Fruit fly (Drosophila melanogaster) whole organism, prepupa: Measurements from ENCODE around the gene Pino.

Experiments used
- CG10631 ChIP-seq: fragments of 200-800 bp; sonication (Bioruptor generic); optimal IDR thresholded peaks from 2 replicates; lab custom pipeline; 2016; ENCODE audit warnings: missing biosample characterization, missing genetic modification characterization
- CG11762 ChIP-seq: fragments of 200-800 bp; sonication (Bioruptor generic); optimal IDR thresholded peaks from 3 replicates; lab custom pipeline; 2016; ENCODE audit warnings: missing biosample characterization, missing genetic modification characterization; ENCODE audit not compliant: insufficient read depth
- CG1621 ChIP-seq: fragments of 200-800 bp; sonication (Bioruptor generic); optimal IDR thresholded peaks from 3 replicates; lab custom pipeline; 2018; ENCODE audit warnings: missing biosample characterization, mild to moderate bottlenecking, missing genetic modification characterization
- CG16779 ChIP-seq: fragments of 200-800 bp; sonication (Bioruptor generic); optimal IDR thresholded peaks from 3 replicates; lab custom pipeline; 2017; ENCODE audit warnings: missing biosample characterization, mild to moderate bottlenecking, missing genetic modification characterization
- CG3032 ChIP-seq: fragments of 200-800 bp; optimal IDR thresholded peaks from 2 replicates; lab custom pipeline; 2019; ENCODE audit warnings: missing biosample characterization, mild to moderate bottlenecking, missing genetic modification characterization, moderate library complexity
- CG31627 ChIP-seq: fragments of 200-800 bp; sonication (Bioruptor generic); optimal IDR thresholded peaks from 3 replicates; lab custom pipeline; 2016; ENCODE audit warnings: missing biosample characterization, missing genetic modification characterization
- CG32006 ChIP-seq: fragments of 200-800 bp; sonication (Bioruptor generic); optimal IDR thresholded peaks from 3 replicates; lab custom pipeline; 2017; ENCODE audit warnings: missing biosample characterization, mild to moderate bottlenecking, missing genetic modification characterization
- CG34406 ChIP-seq: fragments of 200-800 bp; sonication (Bioruptor generic); optimal IDR thresholded peaks from 3 replicates; lab custom pipeline; 2016; ENCODE audit warnings: missing biosample characterization, missing genetic modification characterization
- CG6276 ChIP-seq: fragments of 200-800 bp; sonication (Bioruptor generic); optimal IDR thresholded peaks from 2 replicates; lab custom pipeline; 2017; ENCODE audit warnings: missing biosample characterization, mild to moderate bottlenecking, missing genetic modification characterization
- CG6808 ChIP-seq: fragments of 200-800 bp; sonication (Bioruptor generic); optimal IDR thresholded peaks from 3 replicates; lab custom pipeline; 2017; ENCODE audit warnings: missing biosample characterization, missing genetic modification characterization, mild to moderate bottlenecking, moderate library complexity, missing genetic modification reagents
- CG8119 ChIP-seq: fragments of 200-800 bp; sonication (Bioruptor generic); IDR thresholded peaks from 3 replicates; pipeline ENCODE4 v1.3.6; 2022; ENCODE audit warnings: missing biosample characterization, missing genetic modification characterization
- Eip78C ChIP-seq: fragments of 200-800 bp; sonication (Bioruptor generic); peaks from one replicate; lab custom pipeline; 2016; ENCODE audit warnings: missing biosample characterization, missing genetic modification characterization
- Eip93F ChIP-seq: fragments of 200-800 bp; sonication (Bioruptor generic); optimal IDR thresholded peaks from 2 replicates; lab custom pipeline; 2016; ENCODE audit warnings: missing biosample characterization, mild to moderate bottlenecking, missing genetic modification characterization
- Hr38 ChIP-seq: sonication (Bioruptor generic); optimal IDR thresholded peaks from 2 replicates; lab custom pipeline; 2016; ENCODE audit warnings: missing biosample characterization, missing genetic modification characterization
- Hr39 ChIP-seq: fragments of 200-800 bp; sonication (Bioruptor generic); optimal IDR thresholded peaks from 2 replicates; lab custom pipeline; 2016; ENCODE audit warnings: missing biosample characterization, missing genetic modification characterization
- OdsH ChIP-seq: fragments of 200-800 bp; sonication (Bioruptor generic); optimal IDR thresholded peaks from 3 replicates; lab custom pipeline; 2016; ENCODE audit warnings: missing biosample characterization, missing genetic modification characterization
- Sox102F ChIP-seq: fragments of 200-800 bp; sonication (Bioruptor generic); optimal IDR thresholded peaks from 2 replicates; lab custom pipeline; 2016; ENCODE audit warnings: missing biosample characterization, mild to moderate bottlenecking, missing genetic modification characterization
- Sox15 ChIP-seq: fragments of 200-800 bp; sonication (Bioruptor generic); optimal IDR thresholded peaks from 3 replicates; lab custom pipeline; 2016; ENCODE audit warnings: missing biosample characterization, missing genetic modification characterization
- cyc ChIP-seq: fragments of 200-800 bp; sonication (Bioruptor generic); optimal IDR thresholded peaks from 3 replicates; lab custom pipeline; 2016; ENCODE audit warnings: missing biosample characterization, missing genetic modification characterization
- eg ChIP-seq: fragments of 200-800 bp; sonication (Bioruptor generic); IDR thresholded peaks from 3 replicates; pipeline ENCODE4 v1.3.6; 2022; ENCODE audit warnings: missing biosample characterization, missing genetic modification characterization
- esn ChIP-seq: fragments of 200-800 bp; sonication (Bioruptor generic); optimal IDR thresholded peaks from 2 replicates; lab custom pipeline; 2016; ENCODE audit warnings: missing biosample characterization, mild to moderate bottlenecking, missing genetic modification characterization, moderate library complexity
- fd85E ChIP-seq: fragments of 200-800 bp; sonication (Bioruptor generic); optimal IDR thresholded peaks from 3 replicates; lab custom pipeline; 2016; ENCODE audit warnings: missing biosample characterization, missing genetic modification characterization
- fkh ChIP-seq: fragments of 200-800 bp; sonication (Bioruptor generic); optimal IDR thresholded peaks from 3 replicates; lab custom pipeline; 2017; ENCODE audit warnings: missing biosample characterization, mild to moderate bottlenecking, missing genetic modification characterization, moderate library complexity
- net ChIP-seq: fragments of 200-800 bp; sonication (Bioruptor generic); optimal IDR thresholded peaks from 3 replicates; lab custom pipeline; 2016; ENCODE audit warnings: missing biosample characterization, missing genetic modification characterization
- salr ChIP-seq, 2 experiments: fragments of 200-800 bp; sonication (Bioruptor generic); optimal IDR thresholded peaks; 3 replicates each; lab custom pipeline; 2016 to 2018; ENCODE audit warnings: missing biosample characterization in 2 of 2, missing genetic modification characterization in 2 of 2, mild to moderate bottlenecking in 1 of 2
- ss ChIP-seq, 2 experiments: fragments of 200-800 bp; sonication (Bioruptor generic); optimal IDR thresholded peaks; 2 replicates in 1 of 2; 3 replicates in 1 of 2; lab custom pipeline; 2017 to 2018; ENCODE audit warnings: mild to moderate bottlenecking in 2 of 2, missing biosample characterization in 2 of 2, missing genetic modification characterization in 2 of 2, moderate library complexity in 1 of 2
- svp ChIP-seq: fragments of 200-800 bp; sonication (Bioruptor generic); peaks from one replicate; lab custom pipeline; 2016; ENCODE audit warnings: missing biosample characterization, missing genetic modification characterization
- vri ChIP-seq: fragments of 200-800 bp; sonication (Bioruptor generic); optimal IDR thresholded peaks from 3 replicates; lab custom pipeline; 2016; ENCODE audit warnings: missing biosample characterization, mild to moderate bottlenecking, missing genetic modification characterization

Pino gene

dm6 chr2L:1114230-1114629 is 14.5 kb downstream of the Pino start:
- no peak for TF ChIP-seq Eip78C (GFP tag; lab: Kevin White, UChicago)
- no peak for TF ChIP-seq CG6808 (GFP tag; lab: Kevin White, UChicago)
- no peak for TF ChIP-seq CG11762 (GFP tag; lab: Kevin White, UChicago)
- peak; percentile 41 for TF ChIP-seq fkh
- no peak for TF ChIP-seq Hr38 (GFP tag; lab: Kevin White, UChicago)

dm6 chr2L:1112641-1113040 is 16.1 kb downstream of the Pino start, which contains the start of gene CG14340:
Gene CG14340, plus strand, starts transcription at chr2L:1112941.
- no peak for TF ChIP-seq CG32006 (GFP tag; lab: Kevin White, UChicago)
- TF ChIP-seq Sox102F (GFP tag; lab: Kevin White, UChicago), result no peak
- TF ChIP-seq CG34406 (GFP tag; lab: Kevin White, UChicago), result no peak
- TF ChIP-seq CG6276 (GFP tag; lab: Kevin White, UChicago), result no peak

- TF ChIP-seq vri, result peak; percentile 85
- TF ChIP-seq fkh, result peak; percentile 64
- TF ChIP-seq CG1621 (tag; lab: Kevin White, UChicago), result no peak
- TF ChIP-seq Eip78C (GFP tag; lab: Kevin White, UChicago), result no peak
- peak; percentile 1 for TF ChIP-seq CG3032
- TF ChIP-seq OdsH, result no peak
- TF ChIP-seq Hr39, result peak; percentile 0
- TF ChIP-seq salr (GFP tag; optimal IDR thresholded peaks at IDR 0.05; lab: Kevin White, UChicago), result no peak
- TF ChIP-seq esn (GFP tag; lab: Kevin White, UChicago), result peak; percentile 47
- TF ChIP-seq CG31627 (GFP tag; lab: Kevin White, UChicago), result peak; percentile 13
These were observed 20.6 kb downstream of the Pino start, which contains the start of the genes PolrMT and CG14339 for dm6 chr2L:1108029-1108688. Gene PolrMT, minus strand, starts transcription at chr2L:1108373. Gene CG14339, plus strand, starts transcription at chr2L:1108540.

DNA sequence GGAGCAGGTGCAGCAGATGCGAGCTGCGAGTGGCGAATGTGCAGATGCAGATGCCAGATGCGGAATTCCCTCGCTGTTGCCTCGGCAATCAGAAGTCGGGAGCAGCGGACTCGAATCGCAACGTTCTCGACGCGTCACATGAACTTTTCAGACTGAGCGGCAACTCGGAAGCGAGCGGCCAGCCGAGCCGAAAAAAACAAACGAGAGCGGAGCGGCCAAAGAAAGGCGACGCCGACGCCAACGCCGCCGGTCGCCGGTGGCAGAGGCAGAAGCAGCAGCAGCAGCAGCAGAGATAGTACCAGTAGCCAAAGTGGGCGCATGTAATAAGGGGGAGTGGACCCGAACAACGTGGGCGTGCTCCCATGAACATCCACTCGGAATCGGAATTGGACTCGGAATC is 26.4 kb downstream of the Pino start, which contains the start of gene CG4629:
Gene CG4629, minus strand, starts transcription at position 156 of the 400 bp plus-strand sequence.
- TF ChIP-seq OdsH (no peak), Hr39 (no peak), eg (peak; percentile 65), Sox15 (GFP tag; lab: Kevin White, UChicago) (no peak), net (GFP tag; lab: Kevin White, UChicago) (peak; percentile 77), CG16779 (tag; lab: Kevin White, UChicago) (peak; percentile 9), svp (GFP tag; lab: Kevin White, UChicago) (peak; percentile 90), CG8119 (peak; percentile 19; the same call in 1 of the 3 replicates)
- TF ChIP-seq, all 60 proteins: peak for 5

- TF ChIP-seq svp (GFP tag; lab: Kevin White, UChicago) (peak; percentile 97), Sox102F (GFP tag; lab: Kevin White, UChicago) (no peak)
These were observed 33.3 kb downstream of the Pino start for dm6 chr2L:1095450-1095849.

dm6 chr2L:1094724-1095123 is 34.0 kb downstream of the Pino start:
- TF ChIP-seq vri (no peak), CG10631 (GFP tag; lab: Kevin White, UChicago) (no peak), fd85E (GFP tag; lab: Kevin White, UChicago) (no peak), fkh (peak; percentile 88), Eip78C (GFP tag; lab: Kevin White, UChicago) (peak; percentile 6), ss (GFP tag; optimal IDR thresholded peaks at IDR 0.05; lab: Kevin White, UChicago) (peak in 1 of 2 experiments; percentile 26), cyc (GFP tag; lab: Kevin White, UChicago) (no peak), OdsH (no peak), Eip93F (GFP tag; lab: Kevin White, UChicago) (no peak), net (GFP tag; lab: Kevin White, UChicago) (no peak), svp (GFP tag; lab: Kevin White, UChicago) (peak; percentile 69)
- TF ChIP-seq, all 60 proteins: peak for 4
